Fruit fly (Drosophila melanogaster) whole organism, embryonic: ENCODE data around the gene CG32369.

Source experiments
- Antp ChIP-seq: fragments of 200-800 bp; sonication (Bioruptor generic); optimal IDR thresholded peaks from 3 replicates; lab custom pipeline; 2016; ENCODE audit warnings: missing biosample characterization, missing genetic modification characterization
- Awh ChIP-seq: fragments of 200-800 bp; sonication (Bioruptor generic); IDR thresholded peaks from 2 replicates; pipeline ENCODE4, ENCODE4 v1.3.6; 2022; ENCODE audit warnings: missing biosample characterization, missing genetic modification characterization
- CG10267 ChIP-seq: fragments of 200-800 bp; sonication (Bioruptor generic); optimal IDR thresholded peaks from 2 replicates; lab custom pipeline; 2018; ENCODE audit warnings: missing biosample characterization, mild to moderate bottlenecking, missing genetic modification characterization, moderate library complexity
- CG11398 ChIP-seq: fragments of 200-800 bp; sonication (Bioruptor generic); optimal IDR thresholded peaks from 2 replicates; lab custom pipeline; 2016; ENCODE audit warnings: missing biosample characterization, missing genetic modification characterization
- CG11695 ChIP-seq: fragments of 200-800 bp; sonication (Bioruptor generic); IDR thresholded peaks from 3 replicates; pipeline ENCODE4 v1.3.6; 2022; ENCODE audit warnings: missing biosample characterization, missing genetic modification characterization
- CG11723 ChIP-seq: fragments of 200-800 bp; sonication (Bioruptor generic); optimal IDR thresholded peaks from 2 replicates; lab custom pipeline; 2017; ENCODE audit warnings: missing biosample characterization, mild to moderate bottlenecking, missing genetic modification characterization
- CG12071 ChIP-seq: fragments of 200-800 bp; sonication (Bioruptor generic); optimal IDR thresholded peaks from 3 replicates; lab custom pipeline; 2018; ENCODE audit warnings: missing biosample characterization, mild to moderate bottlenecking, missing genetic modification characterization
- CG12942 ChIP-seq: fragments of 200-800 bp; sonication (Bioruptor generic); optimal IDR thresholded peaks from 3 replicates; lab custom pipeline; 2016; ENCODE audit warnings: missing biosample characterization, missing genetic modification characterization
- CG15479 ChIP-seq: fragments of 200-800 bp; sonication (Bioruptor generic); optimal IDR thresholded peaks from 3 replicates; lab custom pipeline; 2019; ENCODE audit warnings: missing biosample characterization, mild to moderate bottlenecking, missing genetic modification characterization, moderate library complexity
- CG18764 ChIP-seq: fragments of 200-800 bp; sonication (Bioruptor generic); optimal IDR thresholded peaks from 3 replicates; lab custom pipeline; 2016; ENCODE audit warnings: missing biosample characterization, missing genetic modification characterization
- CG31365 ChIP-seq: fragments of 200-800 bp; sonication (Bioruptor generic); optimal IDR thresholded peaks from 2 replicates; lab custom pipeline; 2018; ENCODE audit warnings: missing biosample characterization, mild to moderate bottlenecking, missing genetic modification characterization
- CG31441 ChIP-seq: fragments of 200-800 bp; sonication (Bioruptor generic); IDR thresholded peaks from 2 replicates; pipeline ENCODE4 v1.3.6; 2022; ENCODE audit warnings: missing biosample characterization, missing genetic modification characterization
- CG4282 ChIP-seq: fragments of 200-800 bp; sonication (Bioruptor generic); optimal IDR thresholded peaks from 2 replicates; lab custom pipeline; 2016; ENCODE audit warnings: missing biosample characterization, missing genetic modification characterization
- CG6175 ChIP-seq: fragments of 200-800 bp; sonication (Bioruptor generic); IDR thresholded peaks from 3 replicates; pipeline ENCODE4 v1.3.6; 2022; ENCODE audit warnings: missing biosample characterization, missing genetic modification characterization
- CG6254 ChIP-seq: fragments of 200-800 bp; sonication (Bioruptor generic); optimal IDR thresholded peaks from 3 replicates; lab custom pipeline; 2017; ENCODE audit warnings: mild to moderate bottlenecking, missing biosample characterization, missing genetic modification reagents, missing genetic modification characterization
- CG6272 ChIP-seq: fragments of 200-800 bp; sonication (Bioruptor generic); IDR thresholded peaks from 2 replicates; pipeline ENCODE4 v1.3.6; 2022; ENCODE audit warnings: missing biosample characterization, missing genetic modification characterization
- CG6654 ChIP-seq: fragments of 200-800 bp; sonication (Bioruptor generic); optimal IDR thresholded peaks from 2 replicates; lab custom pipeline; 2017; ENCODE audit warnings: missing biosample characterization, mild to moderate bottlenecking, missing genetic modification characterization
- CG7271 ChIP-seq: fragments of 200-800 bp; sonication (Bioruptor generic); optimal IDR thresholded peaks from 2 replicates; lab custom pipeline; 2018; ENCODE audit warnings: missing biosample characterization, mild to moderate bottlenecking, missing genetic modification characterization, moderate library complexity
- Camta ChIP-seq: fragments of 200-800 bp; sonication (Bioruptor generic); optimal IDR thresholded peaks from 2 replicates; lab custom pipeline; 2016; ENCODE audit warnings: missing biosample characterization, missing genetic modification characterization
- D19B ChIP-seq: fragments of 200-800 bp; sonication (Bioruptor generic); optimal IDR thresholded peaks from 2 replicates; lab custom pipeline; 2017; ENCODE audit warnings: missing biosample characterization, mild to moderate bottlenecking, missing genetic modification characterization
- Eip74EF ChIP-seq, 2 experiments: fragments of 200-800 bp in 1 of 2; fragments of >200 bp in 1 of 2; sonication (Bioruptor generic) in 1 of 2; optimal IDR thresholded peaks; 2 replicates each; lab custom pipeline; 2017 to 2019; ENCODE audit warnings: missing biosample characterization in 2 of 2, missing genetic modification characterization in 2 of 2, mild to moderate bottlenecking in 1 of 2, moderate library complexity in 1 of 2
- Fer3 ChIP-seq: fragments of 200-800 bp; sonication (Bioruptor generic); optimal IDR thresholded peaks from 2 replicates; lab custom pipeline; 2018; ENCODE audit warnings: missing biosample characterization, mild to moderate bottlenecking, missing genetic modification characterization, moderate library complexity
- HHEX ChIP-seq: fragments of 200-800 bp; sonication (Bioruptor generic); optimal IDR thresholded peaks from 3 replicates; lab custom pipeline; 2017; ENCODE audit warnings: missing biosample characterization, mild to moderate bottlenecking, missing genetic modification characterization, missing genetic modification reagents
- Hey ChIP-seq: fragments of 200-800 bp; sonication (Bioruptor generic); optimal IDR thresholded peaks from 3 replicates; lab custom pipeline; 2018; ENCODE audit warnings: missing biosample characterization, mild to moderate bottlenecking, missing genetic modification characterization
- HmgD ChIP-seq: fragments of 200-800 bp; sonication (Bioruptor generic); optimal IDR thresholded peaks from 3 replicates; lab custom pipeline; 2016; ENCODE audit warnings: missing biosample characterization, missing genetic modification characterization
- Ptx1 ChIP-seq: fragments of 200-800 bp; sonication (Bioruptor generic); IDR thresholded peaks from 2 replicates; pipeline ENCODE4 v1.3.6; 2022; ENCODE audit warnings: missing biosample characterization, missing genetic modification characterization
- Rx ChIP-seq: fragments of 200-800 bp; sonication (Bioruptor generic); IDR thresholded peaks from 2 replicates; pipeline ENCODE4 v1.3.6; 2022; ENCODE audit warnings: missing biosample characterization, missing genetic modification characterization
- Stat92E ChIP-seq, 3 experiments: fragments of >200 bp in 2 of 3; fragments of 200-800 bp in 1 of 3; sonication (Bioruptor generic) in 1 of 3; optimal IDR thresholded peaks; 2 replicates each; lab custom pipeline; 2017 to 2019; ENCODE audit warnings: missing biosample characterization in 3 of 3, missing genetic modification characterization in 3 of 3, mild to moderate bottlenecking in 1 of 3, moderate library complexity in 1 of 3
- YL-1 ChIP-seq: fragments of 200-800 bp; sonication (Bioruptor generic); optimal IDR thresholded peaks from 3 replicates; lab custom pipeline; 2017; ENCODE audit warnings: missing biosample characterization, mild to moderate bottlenecking, missing genetic modification characterization
- ac ChIP-seq: fragments of 200-800 bp; sonication (Bioruptor generic); optimal IDR thresholded peaks from 3 replicates; lab custom pipeline; 2017; ENCODE audit warnings: missing biosample characterization, mild to moderate bottlenecking, missing genetic modification characterization
- amos ChIP-seq: fragments of 200-800 bp; sonication (Bioruptor generic); IDR thresholded peaks from 2 replicates; pipeline ENCODE4 v1.3.6; 2022; ENCODE audit warnings: missing biosample characterization, missing genetic modification characterization; ENCODE audit not compliant: partially characterized antibody
- cato ChIP-seq: fragments of 200-800 bp; sonication (Bioruptor generic); optimal IDR thresholded peaks from 2 replicates; lab custom pipeline; 2016; ENCODE audit warnings: missing biosample characterization, missing genetic modification characterization, borderline replicate concordance
- dan ChIP-seq: fragments of 200-800 bp; sonication (Bioruptor generic); IDR thresholded peaks from 2 replicates; pipeline ENCODE4 v1.3.6; 2022; ENCODE audit warnings: missing biosample characterization, missing genetic modification characterization
- dmrt11E ChIP-seq: fragments of 200-800 bp; sonication (Bioruptor generic); optimal IDR thresholded peaks from 3 replicates; lab custom pipeline; 2018; ENCODE audit warnings: missing biosample characterization, mild to moderate bottlenecking, missing genetic modification characterization, moderate library complexity
- gem ChIP-seq: fragments of 200-800 bp; sonication (Bioruptor generic); optimal IDR thresholded peaks from 2 replicates; lab custom pipeline; 2019; ENCODE audit warnings: missing biosample characterization, mild to moderate bottlenecking, missing genetic modification characterization, moderate library complexity
- ham ChIP-seq: fragments of 200-800 bp; sonication (Bioruptor generic); IDR thresholded peaks from 2 replicates; pipeline ENCODE4 v1.3.6; 2022; ENCODE audit warnings: missing biosample characterization, missing genetic modification characterization
- nau ChIP-seq: fragments of 200-800 bp; sonication (Bioruptor generic); optimal IDR thresholded peaks from 3 replicates; lab custom pipeline; 2017; ENCODE audit warnings: missing biosample characterization, mild to moderate bottlenecking, missing genetic modification characterization, missing genetic modification reagents
- oc ChIP-seq: fragments of 200-800 bp; sonication (Bioruptor generic); optimal IDR thresholded peaks from 2 replicates; lab custom pipeline; 2018; ENCODE audit warnings: missing biosample characterization, mild to moderate bottlenecking, missing genetic modification characterization, moderate library complexity
- org-1 ChIP-seq: fragments of 200-800 bp; sonication (Bioruptor generic); optimal IDR thresholded peaks from 2 replicates; lab custom pipeline; 2017; ENCODE audit warnings: missing biosample characterization, missing genetic modification characterization
- pb ChIP-seq: fragments of 200-800 bp; sonication (Bioruptor generic); optimal IDR thresholded peaks from 3 replicates; lab custom pipeline; 2016; ENCODE audit warnings: missing biosample characterization, missing genetic modification characterization
- salm ChIP-seq: fragments of 200-800 bp; sonication (Bioruptor generic); optimal IDR thresholded peaks from 2 replicates; lab custom pipeline; 2018; ENCODE audit warnings: missing biosample characterization, mild to moderate bottlenecking, missing genetic modification characterization
- slou ChIP-seq: fragments of 200-800 bp; sonication (Bioruptor generic); optimal IDR thresholded peaks from 3 replicates; lab custom pipeline; 2016; ENCODE audit warnings: missing biosample characterization, missing genetic modification characterization
- slp2 ChIP-seq: fragments of 200-800 bp; sonication (Bioruptor generic); optimal IDR thresholded peaks from 2 replicates; lab custom pipeline; 2016; ENCODE audit warnings: missing biosample characterization, missing genetic modification characterization
- sna ChIP-seq: fragments of 200-800 bp; sonication (Bioruptor generic); IDR thresholded peaks from 2 replicates; pipeline ENCODE4 v1.3.6; 2022; ENCODE audit warnings: missing biosample characterization, missing genetic modification characterization; ENCODE audit not compliant: partially characterized antibody
- sqz ChIP-seq: fragments of 200-800 bp; sonication (Bioruptor generic); optimal IDR thresholded peaks from 3 replicates; lab custom pipeline; 2018; ENCODE audit warnings: missing biosample characterization, mild to moderate bottlenecking, missing genetic modification characterization
- tup ChIP-seq: fragments of 200-800 bp; sonication (Bioruptor generic); optimal IDR thresholded peaks from 2 replicates; lab custom pipeline; 2016; ENCODE audit warnings: missing biosample characterization, mild to moderate bottlenecking, missing genetic modification characterization, moderate library complexity
- wor ChIP-seq: fragments of 200-800 bp; sonication (Bioruptor generic); IDR thresholded peaks from 2 replicates; pipeline ENCODE4 v1.3.6; 2022; ENCODE audit warnings: missing biosample characterization, missing genetic modification characterization
- zen ChIP-seq: fragments of 200-800 bp; sonication (Bioruptor generic); optimal IDR thresholded peaks from 3 replicates; lab custom pipeline; 2018; ENCODE audit warnings: missing biosample characterization, mild to moderate bottlenecking, missing genetic modification characterization, moderate library complexity

CG32369 gene

dm6 chr3L:7783383-7783782, 26.2 kb downstream of the CG32369 start (continued):
- TF ChIP-seq zen (tag; lab: Kevin White, UChicago) (no peak), CG6272 (GFP tag; lab: Robert Waterston, UW) (no peak), tup (GFP tag; lab: Kevin White, UChicago) (no peak), ac (GFP tag; lab: Kevin White, UChicago) (no peak), cato (no peak)

dm6 chr3L:7782051-7782682, 27.5 kb downstream of the CG32369 start:
- TF ChIP-seq dan (no peak), CG4282 (GFP tag; lab: Kevin White, UChicago) (no peak), CG11723 (GFP tag; lab: Kevin White, UChicago) (no peak), ac (GFP tag; lab: Kevin White, UChicago) (no peak), org-1 (GFP tag; lab: Kevin White, UChicago) (no peak), Rx (no peak), Antp (GFP tag; lab: Kevin White, UChicago) (no peak), Ptx1 (no peak), oc (tag; lab: Kevin White, UChicago) (no peak), CG31365 (tag; lab: Kevin White, UChicago) (no peak), ham (GFP tag; lab: Robert Waterston, UW) (no peak), CG18764 (GFP tag; lab: Kevin White, UChicago) (no peak), slp2 (no peak), CG11398 (GFP tag; lab: Kevin White, UChicago) (no peak), CG12942 (GFP tag; lab: Kevin White, UChicago) (no peak), CG6254 (GFP tag; lab: Kevin White, UChicago) (no peak), sna (no peak), wor (no peak), CG12071 (GFP tag; lab: Kevin White, UChicago) (no peak), Camta (GFP tag; lab: Kevin White, UChicago) (no peak), Awh (GFP tag; lab: Robert Waterston, UW) (no peak), HmgD (GFP tag; lab: Kevin White, UChicago) (no peak), CG15479 (GFP tag; lab: Kevin White, UChicago) (no peak), CG11695 (GFP tag; lab: Robert Waterston, UW) (peak; percentile 66; the same call in 2 of the 3 replicates), pb (GFP tag; lab: Kevin White, UChicago) (no peak), HHEX (GFP tag; lab: Kevin White, UChicago) (no peak), CG6654 (GFP tag; lab: Kevin White, UChicago) (no peak), CG31441 (GFP tag; lab: Robert Waterston, UW) (no peak), CG10267 (no peak), amos (GFP tag; lab: Robert Waterston, UW) (no peak), gem (tag; lab: Kevin White, UChicago) (peak; percentile 48), YL-1 (no peak), dmrt11E (tag; lab: Kevin White, UChicago) (no peak), D19B (GFP tag; lab: Kevin White, UChicago) (no peak), CG7271 (tag; lab: Kevin White, UChicago) (no peak), CG6175 (GFP tag; lab: Robert Waterston, UW) (no peak), Fer3 (tag; lab: Kevin White, UChicago) (no peak), Stat92E (GFP tag; optimal IDR thresholded peaks at IDR 0.05; lab: Kevin White, UChicago) (no peak), salm (tag; lab: Kevin White, UChicago) (peak; percentile 39), Hey (no peak), slou (GFP tag; lab: Kevin White, UChicago) (peak; percentile 18), Eip74EF (GFP tag; optimal IDR thresholded peaks at IDR 0.05; lab: Kevin White, UChicago) (peak in 1 of 2 experiments; percentile 25), nau (GFP tag; lab: Kevin White, UChicago) (peak; percentile 26), sqz (GFP tag; lab: Kevin White, UChicago) (peak; percentile 36)
